Fruit fly (Drosophila melanogaster) S2 (cell line): ENCODE data around the gene CG6026.

ENCODE experiments used
- CG8478 ChIP-seq: fragments of >200 bp; optimal IDR thresholded peaks from 2 replicates; lab custom pipeline; 2018
- CTCF ChIP-seq, 2 experiments: fragments of >200 bp; optimal IDR thresholded peaks; 2 replicates each; lab custom pipeline; 2018

DNA sequence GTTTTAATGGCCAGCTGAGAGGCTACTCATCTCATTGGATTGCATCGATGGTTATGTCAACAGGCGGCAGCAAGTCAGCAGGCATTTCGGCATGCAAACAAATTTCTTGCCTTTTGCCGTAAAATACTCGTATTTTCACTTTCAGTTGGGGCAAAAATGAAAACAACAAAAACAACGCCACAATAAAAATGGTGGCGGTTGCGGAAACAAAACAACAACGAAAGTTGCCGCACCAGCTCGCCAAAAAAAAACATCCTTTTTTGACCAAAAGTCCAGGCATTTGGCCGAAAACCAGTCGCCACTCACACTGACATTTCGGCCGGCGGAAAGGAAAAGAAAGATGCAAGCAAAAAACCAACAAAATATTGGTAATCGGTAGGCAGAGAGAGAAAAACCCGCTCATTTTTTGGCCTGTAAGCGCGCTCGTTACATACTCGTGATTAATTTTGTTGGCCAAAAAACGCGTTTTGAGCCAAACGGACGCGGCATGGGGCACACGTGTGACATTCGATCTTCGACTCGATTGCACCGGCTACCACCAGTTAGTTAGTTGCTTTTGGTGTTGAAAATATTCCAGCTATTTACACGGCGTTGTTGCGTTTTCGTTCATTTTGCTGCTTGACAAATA, 30.8 kb downstream of the CG6026 start:
- TF ChIP-seq CG8478 (lab: Kevin White, UChicago) (no peak), CTCF (optimal IDR thresholded peaks at IDR 0.05; lab: Kevin White, UChicago) (no peak)
